Worm (Caenorhabditis elegans) whole organism, L1 larva: ENCODE data around the gene mpz-5.

Experiments
- C04F5.9 ChIP-seq: sonication (generic microtip); optimal IDR thresholded peaks from 2 replicates; lab custom pipeline; 2016; ENCODE audit warnings: missing genetic modification characterization, missing compliant biosample characterization
- C16A3.4 ChIP-seq: fragments of 150-350 bp; optimal IDR thresholded peaks from 2 replicates; lab custom pipeline; 2014; ENCODE audit warnings: missing biosample characterization, missing genetic modification characterization
- F16B12.6 ChIP-seq: fragments of 150-350 bp; optimal IDR thresholded peaks from 2 replicates; lab custom pipeline; 2014; ENCODE audit warnings: missing biosample characterization, missing genetic modification characterization
- aha-1 ChIP-seq: fragments of 150-350 bp; optimal IDR thresholded peaks from 2 replicates; lab custom pipeline; 2014; ENCODE audit warnings: missing biosample characterization, missing genetic modification characterization
- alr-1 ChIP-seq: fragments of 200-800 bp; sonication (Bioruptor generic); optimal IDR thresholded peaks from 2 replicates; lab custom pipeline; 2018; ENCODE audit warnings: borderline replicate concordance, mild to moderate bottlenecking, missing genetic modification characterization, missing compliant biosample characterization
- blmp-1 ChIP-seq: fragments of 150-350 bp; optimal IDR thresholded peaks from 2 replicates; lab custom pipeline; 2014; ENCODE audit warnings: missing biosample characterization, missing genetic modification characterization
- ceh-63 ChIP-seq: fragments of 200-800 bp; sonication (Bioruptor generic); optimal IDR thresholded peaks from 2 replicates; lab custom pipeline; 2018; ENCODE audit warnings: mild to moderate bottlenecking, missing genetic modification characterization, missing compliant biosample characterization
- ceh-88 ChIP-seq: fragments of 200-800 bp; sonication (Bioruptor generic); IDR thresholded peaks from 2 replicates; pipeline ENCODE4 v1.3.6; 2022; ENCODE audit warnings: missing genetic modification characterization, missing compliant biosample characterization
- ces-1 ChIP-seq: fragments of 150-350 bp; optimal IDR thresholded peaks from 2 replicates; lab custom pipeline; 2014; ENCODE audit warnings: missing biosample characterization, missing genetic modification reagents, missing genetic modification characterization
- dpl-1 ChIP-seq, 3 experiments: fragments of 150-350 bp in 2 of 3; sonication (generic microtip) in 1 of 3; optimal IDR thresholded peaks; 2 replicates each; lab custom pipeline; 2014 to 2017; ENCODE audit warnings: missing biosample characterization in 3 of 3, missing genetic modification characterization in 3 of 3, missing genetic modification reagents in 3 of 3
- dsc-1 ChIP-seq: sonication (generic microtip); optimal IDR thresholded peaks from 2 replicates; lab custom pipeline; 2016; ENCODE audit warnings: mild to moderate bottlenecking, missing genetic modification characterization, missing compliant biosample characterization
- efl-1 ChIP-seq, 4 experiments: fragments of 150-350 bp; optimal IDR thresholded peaks in 3 of 4; peaks in 1 of 4; 1 replicate in 1 of 4; 2 replicates in 3 of 4; lab custom pipeline; 2014; ENCODE audit warnings: missing biosample characterization in 2 of 4, missing genetic modification characterization in 2 of 4, missing genetic modification reagents in 2 of 4
- efl-3 ChIP-seq: fragments of 200-800 bp; sonication (Bioruptor generic); optimal IDR thresholded peaks from 2 replicates; lab custom pipeline; 2018; ENCODE audit warnings: mild to moderate bottlenecking, missing genetic modification characterization, missing compliant biosample characterization
- egl-27 ChIP-seq, 2 experiments: fragments of 150-350 bp in 1 of 2; sonication (generic microtip); optimal IDR thresholded peaks; 3 replicates each; lab custom pipeline; 2017 to 2018; ENCODE audit warnings: missing biosample characterization in 2 of 2, missing genetic modification characterization in 2 of 2, missing genetic modification reagents in 2 of 2
- fkh-10 ChIP-seq: sonication (generic microtip); optimal IDR thresholded peaks from 2 replicates; lab custom pipeline; 2017; ENCODE audit warnings: missing biosample characterization, missing genetic modification reagents, missing genetic modification characterization
- fkh-4 ChIP-seq: sonication (generic microtip); optimal IDR thresholded peaks from 2 replicates; lab custom pipeline; 2016; ENCODE audit warnings: missing compliant biosample characterization, missing genetic modification characterization, borderline replicate concordance
- fkh-8 ChIP-seq: sonication (generic microtip); optimal IDR thresholded peaks from 2 replicates; lab custom pipeline; 2016; ENCODE audit warnings: mild to moderate bottlenecking, missing genetic modification characterization, missing compliant biosample characterization
- grh-1 ChIP-seq: fragments of 200-800 bp; sonication (Bioruptor generic); IDR thresholded peaks from 2 replicates; pipeline ENCODE4 v1.3.6; 2022; ENCODE audit warnings: missing genetic modification reagents, missing genetic modification characterization, missing compliant biosample characterization
- hlh-17 ChIP-seq: fragments of 200-800 bp; sonication (Bioruptor generic); optimal IDR thresholded peaks from 2 replicates; lab custom pipeline; 2018; ENCODE audit warnings: missing genetic modification characterization, mild to moderate bottlenecking, missing compliant biosample characterization, moderate library complexity, borderline replicate concordance
- hlh-4 ChIP-seq: sonication (generic microtip); optimal IDR thresholded peaks from 2 replicates; lab custom pipeline; 2016; ENCODE audit warnings: mild to moderate bottlenecking, missing genetic modification characterization, missing compliant biosample characterization
- isw-1 ChIP-seq: fragments of 200-800 bp; sonication (Bioruptor generic); IDR thresholded peaks from 2 replicates; pipeline ENCODE4 v1.3.6; 2022; ENCODE audit warnings: missing genetic modification characterization, missing compliant biosample characterization
- jun-1 ChIP-seq: fragments of 150-350 bp; optimal IDR thresholded peaks from 2 replicates; lab custom pipeline; 2014; ENCODE audit warnings: missing biosample characterization, missing genetic modification reagents, missing genetic modification characterization
- lin-13 ChIP-seq: fragments of 150-350 bp; optimal IDR thresholded peaks from 2 replicates; lab custom pipeline; 2014; ENCODE audit warnings: missing biosample characterization, missing genetic modification reagents, missing genetic modification characterization
- lin-14 ChIP-seq: fragments of 200-800 bp; sonication (Bioruptor generic); optimal IDR thresholded peaks from 2 replicates; lab custom pipeline; 2018; ENCODE audit warnings: mild to moderate bottlenecking, missing genetic modification characterization, moderate library complexity, missing compliant biosample characterization
- lir-3 ChIP-seq: sonication (generic microtip); optimal IDR thresholded peaks from 2 replicates; lab custom pipeline; 2016; ENCODE audit warnings: mild to moderate bottlenecking, missing genetic modification characterization, moderate library complexity, missing compliant biosample characterization; ENCODE audit not compliant: poor library complexity
- lsy-2 ChIP-seq, 2 experiments: fragments of 150-350 bp; optimal IDR thresholded peaks; 2 replicates each; lab custom pipeline; 2014; ENCODE audit warnings: missing biosample characterization in 2 of 2, missing genetic modification characterization in 2 of 2
- mab-9 ChIP-seq: fragments of 200-800 bp; sonication (Bioruptor generic); IDR thresholded peaks from 2 replicates; pipeline ENCODE4 v1.3.6; 2022; ENCODE audit warnings: missing genetic modification reagents, missing genetic modification characterization, missing compliant biosample characterization
- mdl-1 ChIP-seq, 2 experiments: fragments of 150-350 bp; optimal IDR thresholded peaks; 2 replicates each; lab custom pipeline; 2014 to 2017; ENCODE audit warnings: missing biosample characterization in 2 of 2, missing genetic modification characterization in 2 of 2, inconsistent platforms in 1 of 2
- mef-2 ChIP-seq: fragments of 150-350 bp; optimal IDR thresholded peaks from 2 replicates; lab custom pipeline; 2014; ENCODE audit warnings: missing biosample characterization, missing genetic modification characterization
- mep-1 ChIP-seq: fragments of 150-350 bp; optimal IDR thresholded peaks from 2 replicates; lab custom pipeline; 2014; ENCODE audit warnings: missing biosample characterization, missing genetic modification characterization
- nhr-47 ChIP-seq: sonication (generic microtip); optimal IDR thresholded peaks from 2 replicates; lab custom pipeline; 2016; ENCODE audit warnings: mild to moderate bottlenecking, missing genetic modification characterization, moderate library complexity, missing compliant biosample characterization
- nhr-71 ChIP-seq: sonication (generic microtip); optimal IDR thresholded peaks from 2 replicates; lab custom pipeline; 2016; ENCODE audit warnings: mild to moderate bottlenecking, missing genetic modification characterization, moderate library complexity, missing compliant biosample characterization
- pag-3 ChIP-seq: sonication (generic microtip); optimal IDR thresholded peaks from 2 replicates; lab custom pipeline; 2017; ENCODE audit warnings: missing genetic modification characterization, mild to moderate bottlenecking, missing compliant biosample characterization, antibody characterized with exemption, borderline replicate concordance; ENCODE audit not compliant: insufficient read depth
- pax-3 ChIP-seq: fragments of 200-800 bp; sonication (Bioruptor generic); optimal IDR thresholded peaks from 2 replicates; lab custom pipeline; 2018; ENCODE audit warnings: mild to moderate bottlenecking, missing genetic modification characterization, moderate library complexity, missing compliant biosample characterization
- pqm-1 ChIP-seq: sonication (generic microtip); optimal IDR thresholded peaks from 3 replicates; lab custom pipeline; 2017; ENCODE audit warnings: missing biosample characterization, missing genetic modification characterization
- rnt-1 ChIP-seq: sonication (generic microtip); optimal IDR thresholded peaks from 2 replicates; lab custom pipeline; 2016; ENCODE audit warnings: mild to moderate bottlenecking, missing genetic modification characterization, moderate library complexity, missing compliant biosample characterization
- snu-23 ChIP-seq: sonication (generic microtip); optimal IDR thresholded peaks from 2 replicates; lab custom pipeline; 2016; ENCODE audit warnings: missing genetic modification characterization, missing compliant biosample characterization
- sox-4 ChIP-seq: sonication (generic microtip); optimal IDR thresholded peaks from 2 replicates; lab custom pipeline; 2016; ENCODE audit warnings: missing genetic modification characterization, missing compliant biosample characterization
- swsn-7 ChIP-seq: sonication (generic microtip); optimal IDR thresholded peaks from 2 replicates; lab custom pipeline; 2016; ENCODE audit warnings: missing genetic modification characterization, missing compliant biosample characterization
- vab-15 ChIP-seq: sonication (generic microtip); optimal IDR thresholded peaks from 2 replicates; lab custom pipeline; 2017; ENCODE audit warnings: missing genotype, mild to moderate bottlenecking, missing genetic modification characterization, missing compliant biosample characterization
- ztf-11 ChIP-seq, 2 experiments: sonication (generic microtip); optimal IDR thresholded peaks; 2 replicates each; lab custom pipeline; 2016 to 2017; ENCODE audit warnings: missing genetic modification characterization in 2 of 2, missing biosample characterization in 1 of 2, missing compliant biosample characterization in 1 of 2

The mpz-5 gene

ce11 chrIV:10341618-10342360 lies 31.8 kb downstream of the mpz-5 start (continued):
- no peak for TF ChIP-seq efl-1 (optimal IDR thresholded peaks at IDR 0.05; lab: Kevin White, UChicago)
- no peak for TF ChIP-seq efl-1 (GFP tag; optimal IDR thresholded peaks at IDR 0.05 in 1 of 2; lab: Kevin White, UChicago)
- TF ChIP-seq egl-27 (tag; optimal IDR thresholded peaks at IDR 0.05; lab: Kevin White, UChicago) = no peak
- no peak for TF ChIP-seq C04F5.9 (tag; lab: Kevin White, UChicago)
- no peak for TF ChIP-seq grh-1 (GFP tag; lab: Robert Waterston, UW)
- TF ChIP-seq vab-15 (tag; lab: Kevin White, UChicago) = no peak
- TF ChIP-seq efl-3 (GFP tag; lab: Kevin White, UChicago) = no peak
- no peak for TF ChIP-seq C16A3.4 (tag; lab: Kevin White, UChicago)
- peak; percentile 48 for TF ChIP-seq fkh-10
- no peak for TF ChIP-seq isw-1
- no peak for TF ChIP-seq aha-1
- no peak for TF ChIP-seq hlh-17
- TF ChIP-seq mep-1 (tag; lab: Kevin White, UChicago) = peak; percentile 30
- TF ChIP-seq mdl-1 (tag; optimal IDR thresholded peaks at IDR 0.05; lab: Kevin White, UChicago) = peak in 1 of 2 experiments; percentile 18
- TF ChIP-seq lir-3 (tag; lab: Kevin White, UChicago) = no peak
- peak; percentile 49 for TF ChIP-seq nhr-71
- no peak for TF ChIP-seq ceh-88 (GFP tag; lab: Robert Waterston, UW)
- peak; percentile 34 for TF ChIP-seq ces-1
- TF ChIP-seq pag-3 (tag; lab: Kevin White, UChicago) = no peak
- TF ChIP-seq dpl-1 (GFP tag; optimal IDR thresholded peaks at IDR 0.05; lab: Kevin White, UChicago) = no peak
- TF ChIP-seq F16B12.6 = no peak
- no peak for TF ChIP-seq mab-9 (GFP tag; lab: Robert Waterston, UW)
- no peak for TF ChIP-seq pqm-1 (tag; lab: Kevin White, UChicago)
- TF ChIP-seq swsn-7 (tag; lab: Kevin White, UChicago) = no peak
- TF ChIP-seq nhr-47 (tag; lab: Kevin White, UChicago) = no peak
- TF ChIP-seq alr-1 (tag; lab: Kevin White, UChicago) = no peak
- TF ChIP-seq ztf-11 (tag; optimal IDR thresholded peaks at IDR 0.05; lab: Kevin White, UChicago) = peak in 1 of 2 experiments; percentile 27
- TF ChIP-seq lsy-2 (tag; optimal IDR thresholded peaks at IDR 0.05; lab: Kevin White, UChicago) = peak in 1 of 2 experiments; percentile 21
- no peak for TF ChIP-seq blmp-1
- peak; percentile 9 for TF ChIP-seq mef-2 (tag; lab: Kevin White, UChicago)
- no peak for TF ChIP-seq jun-1 (tag; lab: Kevin White, UChicago)

- TF ChIP-seq nhr-71 = peak; percentile 68
- no peak for TF ChIP-seq ceh-88 (GFP tag; lab: Robert Waterston, UW)
- TF ChIP-seq lin-14 = peak; percentile 25
- TF ChIP-seq pax-3 (tag; lab: Kevin White, UChicago) = peak; percentile 46
- peak in 1 of 2 experiments; percentile 22 for TF ChIP-seq lsy-2 (tag; optimal IDR thresholded peaks at IDR 0.05; lab: Kevin White, UChicago)
- TF ChIP-seq fkh-8 (tag; lab: Kevin White, UChicago) = peak; percentile 86
- TF ChIP-seq ceh-63 (GFP tag; lab: Kevin White, UChicago) = no peak
- TF ChIP-seq swsn-7 (tag; lab: Kevin White, UChicago) = peak; percentile 4
- TF ChIP-seq nhr-47 (tag; lab: Kevin White, UChicago) = peak; percentile 57
- peak; percentile 80 for TF ChIP-seq dsc-1 (tag; lab: Kevin White, UChicago)
- TF ChIP-seq fkh-4 (tag; lab: Kevin White, UChicago) = no peak
- peak; percentile 3 for TF ChIP-seq sox-4
- no peak for TF ChIP-seq rnt-1 (tag; lab: Kevin White, UChicago)
- no peak for TF ChIP-seq lin-13 (GFP tag; lab: Kevin White, UChicago)
- peak; percentile 29 for TF ChIP-seq hlh-4 (tag; lab: Kevin White, UChicago)
- TF ChIP-seq snu-23 = no peak
Observed at ce11 chrIV:10339701-10340100, 33.9 kb downstream of the mpz-5 start.
